Fruit fly (Drosophila melanogaster): ENCODE data around the gene CG5783.

The CG5783 gene

DNA sequence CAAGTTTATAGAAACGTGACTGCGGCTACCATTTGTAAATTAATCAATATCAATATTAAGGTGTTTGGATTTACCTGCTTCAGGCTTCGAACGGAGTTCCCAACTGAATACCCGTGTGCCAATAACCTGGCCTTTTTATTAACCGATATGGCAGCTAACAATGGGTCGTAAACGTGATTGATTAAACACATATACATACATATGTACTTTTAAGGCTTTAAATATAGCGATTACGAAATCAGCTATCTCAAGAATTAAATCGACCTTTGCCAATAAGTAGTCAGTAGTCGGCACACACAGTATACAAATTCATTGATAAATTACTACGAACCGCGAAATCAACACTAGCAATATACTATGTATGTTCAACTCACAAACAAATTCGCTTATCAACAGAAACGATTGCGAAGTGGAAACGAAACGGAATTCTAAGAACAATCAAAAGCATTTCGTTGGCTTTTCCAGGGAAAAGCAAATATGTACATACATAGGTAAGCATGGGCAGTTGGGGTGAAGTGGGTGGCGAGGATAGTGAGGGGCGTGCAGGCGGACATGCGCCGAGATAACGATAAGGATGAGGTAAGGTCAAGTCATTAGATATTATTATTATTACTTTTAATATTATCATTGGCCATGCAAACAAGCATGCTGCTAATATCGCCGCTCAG, 7.2 kb upstream of the CG5783 start (continued):
- peak; percentile 84 for TF ChIP-seq CG3407 (GFP tag; optimal IDR thresholded peaks at IDR 0.05)
- TF ChIP-seq Elba2 (GFP tag; optimal IDR thresholded peaks at IDR 0.05): no peak
- peak; percentile 66 for TF ChIP-seq NfI (GFP tag; optimal IDR thresholded peaks at IDR 0.05)
- TF ChIP-seq CG6689 (GFP tag; IDR thresholded peaks at IDR 0.05): no peak; the same call in 1 of the 2 replicates
- no peak for TF ChIP-seq Doc3 (GFP tag; IDR thresholded peaks at IDR 0.05; ENCODE audit: partially characterized antibody)
- TF ChIP-seq gcm (GFP tag; optimal IDR thresholded peaks at IDR 0.05): peak; percentile 60
- no peak for TF ChIP-seq en (GFP tag; optimal IDR thresholded peaks at IDR 0.05)
- TF ChIP-seq CG31224 (GFP tag; IDR thresholded peaks at IDR 0.05): 0 out of 2 replicates have a peak, but pooled peaks have one; percentile 7
- TF ChIP-seq Poxn (GFP tag; IDR thresholded peaks at IDR 0.05): no peak
- TF ChIP-seq oc (tag; optimal IDR thresholded peaks at IDR 0.05): peak; percentile 8
- TF ChIP-seq kah (GFP tag; optimal IDR thresholded peaks at IDR 0.05): peak; percentile 45
- peak; percentile 56 for TF ChIP-seq CG8281 (tag; optimal IDR thresholded peaks at IDR 0.05)
- TF ChIP-seq Ada2b (GFP tag; IDR thresholded peaks at IDR 0.05): no peak
- TF ChIP-seq CG18476 (GFP tag; optimal IDR thresholded peaks at IDR 0.05): no peak
- no peak for TF ChIP-seq unc-4 (GFP tag; IDR thresholded peaks at IDR 0.05; ENCODE audit: partially characterized antibody)
- peak; percentile 11 for TF ChIP-seq CG3995 (GFP tag; optimal IDR thresholded peaks at IDR 0.05)
- no peak for TF ChIP-seq h (optimal IDR thresholded peaks at IDR 0.05)
- peak; percentile 87 for TF ChIP-seq fd64A (GFP tag; optimal IDR thresholded peaks at IDR 0.05)
- TF ChIP-seq bowl (GFP tag; IDR thresholded peaks at IDR 0.05): no peak
- peak; percentile 53 for TF ChIP-seq CG18764 (GFP tag; optimal IDR thresholded peaks at IDR 0.05)
- no peak for TF ChIP-seq Dref (GFP tag; IDR thresholded peaks at IDR 0.05)
- peak; percentile 23; the same call in 1 of the 2 replicates for TF ChIP-seq gsb (GFP tag; IDR thresholded peaks at IDR 0.05)
- TF ChIP-seq Lhr (GFP tag; optimal IDR thresholded peaks at IDR 0.05): peak; percentile 57
- peak; percentile 46 for TF ChIP-seq bigmax (GFP tag; optimal IDR thresholded peaks at IDR 0.05)
- peak; percentile 51 for TF ChIP-seq bcd (GFP tag; optimal IDR thresholded peaks at IDR 0.05)
- TF ChIP-seq vnd (GFP tag; IDR thresholded peaks at IDR 0.05; ENCODE audit: partially characterized antibody): no peak
- TF ChIP-seq amos (GFP tag; IDR thresholded peaks at IDR 0.05; ENCODE audit: partially characterized antibody): no peak; the same call in 1 of the 2 replicates
- TF ChIP-seq vfl (GFP tag; optimal IDR thresholded peaks at IDR 0.05): no peak
- peak; percentile 68 for TF ChIP-seq CG4328 (GFP tag; optimal IDR thresholded peaks at IDR 0.05)
- peak; percentile 61 for TF ChIP-seq Mad (GFP tag; optimal IDR thresholded peaks at IDR 0.05)
- TF ChIP-seq Rx (GFP tag; IDR thresholded peaks at IDR 0.05): no peak
- TF ChIP-seq CG15696 (tag; optimal IDR thresholded peaks at IDR 0.05): peak; percentile 52
- TF ChIP-seq mirr (GFP tag; optimal IDR thresholded peaks at IDR 0.05): peak; percentile 99
- peak; percentile 84 for TF ChIP-seq ash1 (GFP tag; optimal IDR thresholded peaks at IDR 0.05)
- TF ChIP-seq sr (GFP tag; IDR thresholded peaks at IDR 0.05): peak; percentile 68; the same call in 2 of the 3 replicates
- no peak for TF ChIP-seq BEAF-32 (GFP tag; optimal IDR thresholded peaks at IDR 0.05)
- TF ChIP-seq pb (GFP tag; optimal IDR thresholded peaks at IDR 0.05): peak; percentile 10
- no peak for TF ChIP-seq H15 (GFP tag; IDR thresholded peaks at IDR 0.05)
- peak; percentile 86 for TF ChIP-seq CrebB (tag; optimal IDR thresholded peaks at IDR 0.05)
- no peak for TF ChIP-seq usp (GFP tag; optimal IDR thresholded peaks at IDR 0.05)
- TF ChIP-seq fru (optimal IDR thresholded peaks at IDR 0.05): no peak
- no peak for TF ChIP-seq CG13287 (GFP tag; IDR thresholded peaks at IDR 0.05; ENCODE audit: partially characterized antibody)
- peak; percentile 41; the same call in 1 of the 3 replicates for TF ChIP-seq Optix (GFP tag; IDR thresholded peaks at IDR 0.05)
- TF ChIP-seq Pdp1 (GFP tag; optimal IDR thresholded peaks at IDR 0.05): peak; percentile 3 to 48
- no peak for TF ChIP-seq mld (GFP tag; IDR thresholded peaks at IDR 0.05; ENCODE audit: partially characterized antibody)
- no peak; the same call in 1 of the 2 replicates for TF ChIP-seq seq (GFP tag; IDR thresholded peaks at IDR 0.05)
- peak; percentile 80; the same call in 2 of the 3 replicates for TF ChIP-seq CG6175 (GFP tag; IDR thresholded peaks at IDR 0.05)
- peak; percentile 73 for TF ChIP-seq CG15514 (GFP tag; optimal IDR thresholded peaks at IDR 0.05)
- TF ChIP-seq CG17802 (tag; optimal IDR thresholded peaks at IDR 0.05): peak; percentile 25
- TF ChIP-seq CG30020 (tag; optimal IDR thresholded peaks at IDR 0.05): no peak

Data from whole organism, embryonic.